Worm (Caenorhabditis elegans): ENCODE data around the gene ncs-1.

Gene ncs-1

DNA sequence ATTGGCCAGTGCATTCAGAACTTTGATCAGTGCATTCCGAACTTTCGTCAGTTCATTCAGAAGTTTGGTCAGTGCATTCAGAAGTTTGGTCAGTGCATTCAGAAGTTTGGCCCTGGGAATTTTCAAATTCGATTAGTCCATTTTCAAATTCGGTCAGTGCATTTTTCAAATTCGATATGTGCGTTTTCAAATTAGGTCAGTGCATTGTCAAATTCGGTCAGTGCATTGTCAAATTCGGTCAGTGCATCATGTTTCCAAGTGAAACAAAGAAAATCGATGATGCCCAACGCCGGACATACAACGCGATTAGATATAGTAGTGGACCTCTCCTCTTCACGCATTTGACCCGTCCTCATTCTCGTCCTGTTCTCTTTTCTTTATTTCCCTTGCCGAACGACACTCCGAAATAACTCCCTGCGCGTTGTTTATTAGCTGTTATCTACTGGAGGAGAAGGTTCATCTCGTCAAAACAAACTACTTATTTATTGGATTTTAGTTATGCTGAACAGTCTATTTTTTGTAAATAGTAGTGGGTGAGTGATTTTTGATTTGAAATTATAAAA, 8.5 kb downstream of the ncs-1 start, which contains the start of gene apm-3:
apm-3 (plus strand) TSS at position 477 of the 563 bp plus-strand sequence.
- TF ChIP-seq ztf-4 (tag; optimal IDR thresholded peaks at IDR 0.05) (no peak), unc-30 (tag; optimal IDR thresholded peaks at IDR 0.05) (no peak), sptf-1 (tag; optimal IDR thresholded peaks at IDR 0.05) (no peak), lin-35 (GFP tag; optimal IDR thresholded peaks at IDR 0.05) (peak; percentile 19 to 41), lin-14 (GFP tag; optimal IDR thresholded peaks at IDR 0.05) (peak; percentile 77), skn-1 (tag; optimal IDR thresholded peaks at IDR 0.05) (no peak), nhr-76 (tag; optimal IDR thresholded peaks at IDR 0.05) (no peak), fkh-8 (tag; optimal IDR thresholded peaks at IDR 0.05) (no peak), ztf-11 (tag; optimal IDR thresholded peaks at IDR 0.05) (no peak), alr-1 (tag; optimal IDR thresholded peaks at IDR 0.05; ENCODE audit: borderline replicate concordance) (no peak), ceh-90 (tag; optimal IDR thresholded peaks at IDR 0.05) (no peak), ama-1 (optimal IDR thresholded peaks at IDR 0.05) (no peak), hpl-2 (GFP tag; optimal IDR thresholded peaks at IDR 0.05) (no peak), elt-2 (tag; optimal IDR thresholded peaks at IDR 0.05) (no peak), efl-3 (GFP tag; optimal IDR thresholded peaks at IDR 0.05) (no peak), C04F5.9 (tag; optimal IDR thresholded peaks at IDR 0.05) (no peak), nhr-28 (tag; optimal IDR thresholded peaks at IDR 0.05) (no peak), isw-1 (GFP tag; IDR thresholded peaks at IDR 0.05) (no peak), ceh-8 (GFP tag; optimal IDR thresholded peaks at IDR 0.05) (no peak), ceh-82 (tag; optimal IDR thresholded peaks at IDR 0.05) (peak in 2 of 3 experiments; percentile 10 to 40), nhr-85 (tag) (no peak), efl-1 (optimal IDR thresholded peaks at IDR 0.05) (peak in 1 of 2 experiments; percentile 11), efl-1 (GFP tag; optimal IDR thresholded peaks at IDR 0.05 in 1 of 2) (peak in 1 of 2 experiments; percentile 91), swsn-7 (tag; optimal IDR thresholded peaks at IDR 0.05) (peak; percentile 17), zag-1 (tag; optimal IDR thresholded peaks at IDR 0.05) (no peak), blmp-1 (tag; optimal IDR thresholded peaks at IDR 0.05) (peak; percentile 38), mef-2 (tag; optimal IDR thresholded peaks at IDR 0.05) (no peak), aha-1 (tag; optimal IDR thresholded peaks at IDR 0.05) (no peak), nhr-47 (tag; optimal IDR thresholded peaks at IDR 0.05) (peak; percentile 44), vab-15 (tag; optimal IDR thresholded peaks at IDR 0.05) (no peak), aly-2 (tag; optimal IDR thresholded peaks at IDR 0.05) (no peak), egl-13 (tag; optimal IDR thresholded peaks at IDR 0.05) (no peak), sox-4 (tag; optimal IDR thresholded peaks at IDR 0.05) (no peak), dpl-1 (GFP tag; optimal IDR thresholded peaks at IDR 0.05) (peak in 1 of 3 experiments; percentile 31), snu-23 (GFP tag; optimal IDR thresholded peaks at IDR 0.05) (peak; percentile 49), C16A3.4 (tag; optimal IDR thresholded peaks at IDR 0.05) (no peak), unc-130 (tag; optimal IDR thresholded peaks at IDR 0.05) (peak; percentile 47), lsy-2 (tag; optimal IDR thresholded peaks at IDR 0.05) (peak; percentile 20 to 49), lin-15B (tag; optimal IDR thresholded peaks at IDR 0.05) (no peak), nhr-77 (tag; optimal IDR thresholded peaks at IDR 0.05) (no peak), mdl-1 (tag; optimal IDR thresholded peaks at IDR 0.05) (no peak), mab-9 (GFP tag; IDR thresholded peaks at IDR 0.05) (no peak), nhr-71 (tag; optimal IDR thresholded peaks at IDR 0.05) (peak; percentile 9), jun-1 (tag; optimal IDR thresholded peaks at IDR 0.05) (peak; percentile 8), nhr-20 (tag; optimal IDR thresholded peaks at IDR 0.05) (no peak), tbx-2 (tag; optimal IDR thresholded peaks at IDR 0.05) (peak; percentile 10), pax-3 (tag; optimal IDR thresholded peaks at IDR 0.05) (no peak), fkh-10 (GFP tag; optimal IDR thresholded peaks at IDR 0.05) (no peak), F16B12.6 (tag; optimal IDR thresholded peaks at IDR 0.05) (peak; percentile 22), tlp-1 (tag; optimal IDR thresholded peaks at IDR 0.05) (no peak), lin-13 (GFP tag; optimal IDR thresholded peaks at IDR 0.05) (peak; percentile 16), elt-3 (tag; optimal IDR thresholded peaks at IDR 0.05) (peak in 1 of 6 experiments; percentile 20), rnt-1 (tag; optimal IDR thresholded peaks at IDR 0.05) (peak; percentile 21), grh-1 (GFP tag; IDR thresholded peaks at IDR 0.05) (no peak)
